Fruit fly (Drosophila melanogaster) whole organism, wandering third instar larva: Measurements from ENCODE around the gene CG13012.

Source experiments
- Abd-B ChIP-seq: fragments of >200 bp; optimal IDR thresholded peaks from 2 replicates; lab custom pipeline; 2017; ENCODE audit warnings: missing biosample characterization, missing genetic modification characterization
- CG32264 ChIP-seq: fragments of 200-800 bp; sonication (Bioruptor generic); optimal IDR thresholded peaks from 2 replicates; lab custom pipeline; 2016; ENCODE audit warnings: missing biosample characterization, missing genetic modification characterization
- CG9705 ChIP-seq: fragments of 200-800 bp; sonication (Bioruptor generic); optimal IDR thresholded peaks from 2 replicates; lab custom pipeline; 2018; ENCODE audit warnings: missing biosample characterization, mild to moderate bottlenecking, missing genetic modification characterization
- CrebA ChIP-seq: fragments of 200-800 bp; sonication (Bioruptor generic); optimal IDR thresholded peaks from 2 replicates; lab custom pipeline; 2016; ENCODE audit warnings: missing biosample characterization, mild to moderate bottlenecking, missing genetic modification characterization, borderline replicate concordance
- GATAd ChIP-seq: sonication (Bioruptor generic); optimal IDR thresholded peaks from 2 replicates; lab custom pipeline; 2016; ENCODE audit warnings: missing biosample characterization, missing genetic modification characterization
- HLH106 ChIP-seq: fragments of 200-800 bp; optimal IDR thresholded peaks from 3 replicates; lab custom pipeline; 2019; ENCODE audit warnings: missing biosample characterization, mild to moderate bottlenecking, missing genetic modification characterization, moderate library complexity
- Hr78 ChIP-seq: fragments of >200 bp; optimal IDR thresholded peaks from 2 replicates; lab custom pipeline; 2017; ENCODE audit warnings: missing biosample characterization, missing genetic modification characterization
- Hr83 ChIP-seq: fragments of 200-300 bp; sonication (Bioruptor generic); optimal IDR thresholded peaks from 2 replicates; lab custom pipeline; 2016; ENCODE audit warnings: missing biosample characterization, mild to moderate bottlenecking, missing genetic modification characterization, moderate library complexity; ENCODE audit not compliant: poor library complexity, severe bottlenecking
- Jra ChIP-seq: sonication (Bioruptor generic); optimal IDR thresholded peaks from 2 replicates; lab custom pipeline; 2016; ENCODE audit warnings: missing biosample characterization, missing genetic modification characterization
- Mio ChIP-seq: sonication (Bioruptor generic); optimal IDR thresholded peaks from 2 replicates; lab custom pipeline; 2016; ENCODE audit warnings: missing biosample characterization, missing genetic modification characterization
- N ChIP-seq: fragments of >200 bp; optimal IDR thresholded peaks from 2 replicates; lab custom pipeline; 2018; ENCODE audit warnings: missing biosample characterization, missing external identifiers, missing genetic modification characterization
- OdsH ChIP-seq: fragments of 200-800 bp; sonication (Bioruptor generic); optimal IDR thresholded peaks from 2 replicates; lab custom pipeline; 2016; ENCODE audit warnings: missing biosample characterization, mild to moderate bottlenecking, missing genetic modification characterization
- Rel ChIP-seq, 2 experiments: fragments of 200-800 bp; sonication (Bioruptor generic) in 1 of 2; optimal IDR thresholded peaks; 2 replicates in 1 of 2; 3 replicates in 1 of 2; lab custom pipeline; 2016 to 2019; ENCODE audit warnings: mild to moderate bottlenecking in 2 of 2, missing biosample characterization in 2 of 2, missing genetic modification characterization in 2 of 2, moderate library complexity in 1 of 2
- Sp1 ChIP-seq: fragments of 200-800 bp; sonication (Bioruptor generic); optimal IDR thresholded peaks from 3 replicates; lab custom pipeline; 2019; ENCODE audit warnings: missing biosample characterization, mild to moderate bottlenecking, missing genetic modification characterization, moderate library complexity
- brk ChIP-seq: fragments of 200-800 bp; sonication (Bioruptor generic); optimal IDR thresholded peaks from 2 replicates; lab custom pipeline; 2016; ENCODE audit warnings: missing biosample characterization, mild to moderate bottlenecking, missing genetic modification characterization
- dl ChIP-seq, 2 experiments: fragments of 175-275, 200-275 bp in 1 of 2; fragments of 200-275 bp in 1 of 2; sonication (Bioruptor generic); optimal IDR thresholded peaks; lab custom pipeline; 2018; ENCODE audit warnings: mild to moderate bottlenecking in 2 of 2, missing biosample characterization in 2 of 2, missing genetic modification characterization in 2 of 2, moderate library complexity in 2 of 2; ENCODE audit not compliant: partially characterized antibody in 2 of 2, insufficient read depth in 1 of 2
- dmrt93B ChIP-seq: fragments of 200-800 bp; sonication (Bioruptor generic); optimal IDR thresholded peaks from 2 replicates; lab custom pipeline; 2018; ENCODE audit warnings: missing biosample characterization, mild to moderate bottlenecking, missing genetic modification characterization
- dsf ChIP-seq: sonication (Bioruptor generic); optimal IDR thresholded peaks from 2 replicates; lab custom pipeline; 2016; ENCODE audit warnings: missing biosample characterization, missing genetic modification characterization, borderline replicate concordance
- ey ChIP-seq: fragments of 200-800 bp; sonication (Bioruptor generic); optimal IDR thresholded peaks from 2 replicates; lab custom pipeline; 2016; ENCODE audit warnings: missing biosample characterization, missing genetic modification characterization
- foxo ChIP-seq, 2 experiments: fragments of 200-800 bp; sonication (Bioruptor generic); optimal IDR thresholded peaks; 2 replicates in 1 of 2; 3 replicates in 1 of 2; lab custom pipeline; 2016 to 2017; ENCODE audit warnings: missing biosample characterization in 2 of 2, missing genetic modification characterization in 2 of 2
- fru ChIP-seq: fragments of 200-800 bp; sonication (Bioruptor generic); optimal IDR thresholded peaks from 3 replicates; lab custom pipeline; 2016; ENCODE audit warnings: missing biosample characterization, mild to moderate bottlenecking, missing genetic modification characterization
- h ChIP-seq: fragments of 200-800 bp; sonication (Bioruptor generic); optimal IDR thresholded peaks from 3 replicates; lab custom pipeline; 2016; ENCODE audit warnings: missing biosample characterization, mild to moderate bottlenecking, missing genetic modification characterization
- jim ChIP-seq: fragments of 175-275, 200-325 bp; sonication (Bioruptor generic); optimal IDR thresholded peaks from 2 replicates; lab custom pipeline; 2016; ENCODE audit warnings: missing biosample characterization, mild to moderate bottlenecking, missing genetic modification characterization
- lola ChIP-seq: fragments of >200 bp; optimal IDR thresholded peaks from 2 replicates; lab custom pipeline; 2017; ENCODE audit warnings: missing biosample characterization, missing genetic modification characterization
- pan ChIP-seq: fragments of >200 bp; optimal IDR thresholded peaks from 2 replicates; lab custom pipeline; 2017
- psq ChIP-seq: fragments of 200-800 bp; sonication (Bioruptor generic); optimal IDR thresholded peaks from 3 replicates; lab custom pipeline; 2017; ENCODE audit warnings: missing biosample characterization, mild to moderate bottlenecking, missing genetic modification characterization, moderate library complexity
- rgr ChIP-seq: fragments of 200-800 bp; sonication (Bioruptor generic); optimal IDR thresholded peaks from 3 replicates; lab custom pipeline; 2016; ENCODE audit warnings: missing biosample characterization, mild to moderate bottlenecking, missing genetic modification characterization
- sage ChIP-seq: fragments of 200-800 bp; sonication (Bioruptor generic); optimal IDR thresholded peaks from 2 replicates; lab custom pipeline; 2016; ENCODE audit warnings: missing biosample characterization, mild to moderate bottlenecking, missing genetic modification characterization
- sv ChIP-seq: fragments of 200-800 bp; sonication (Bioruptor generic); optimal IDR thresholded peaks from 3 replicates; lab custom pipeline; 2016; ENCODE audit warnings: missing biosample characterization, missing genetic modification characterization
- tai ChIP-seq: sonication (Bioruptor generic); optimal IDR thresholded peaks from 2 replicates; lab custom pipeline; 2016; ENCODE audit warnings: missing biosample characterization, missing genetic modification characterization
- usp ChIP-seq: fragments of >200 bp; optimal IDR thresholded peaks from 2 replicates; lab custom pipeline; 2017; ENCODE audit warnings: missing biosample characterization, missing genetic modification characterization
- woc ChIP-seq: sonication (Bioruptor generic); optimal IDR thresholded peaks from 2 replicates; lab custom pipeline; 2016; ENCODE audit warnings: missing biosample characterization, mild to moderate bottlenecking, missing genetic modification characterization

The CG13012 gene

DNA sequence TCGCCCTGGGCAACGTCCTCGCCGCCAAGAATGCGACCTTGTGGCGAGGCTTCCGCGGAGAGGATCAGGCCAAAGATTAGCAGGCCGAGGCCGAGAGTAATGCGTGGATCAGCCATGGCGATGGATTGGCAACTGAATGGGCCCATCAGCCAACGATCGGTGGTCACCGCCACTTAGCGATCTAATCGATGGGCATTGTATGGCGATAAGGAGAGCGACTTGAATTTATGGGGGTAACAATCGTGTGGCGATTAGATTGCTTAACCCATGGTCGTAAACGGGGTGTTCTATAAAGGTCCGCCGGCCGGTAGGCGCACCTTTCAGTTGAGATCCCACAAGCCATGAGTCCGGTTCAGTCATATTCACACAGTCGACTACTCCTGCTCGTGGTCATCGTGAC lies 27.2 kb upstream of the CG13012 start, which contains the start of the genes CG9673 and CG4653:
Gene CG9673 (minus strand): TSS at position 138 of the 400 bp plus-strand sequence.
Gene CG4653 (plus strand): TSS at position 335 of the 400 bp plus-strand sequence.
- TF ChIP-seq CrebA (peak; percentile 24), dl (GFP tag; optimal IDR thresholded peaks at IDR 0.05; lab: Kevin White, UChicago; ENCODE audit: insufficient read depth in 1 of 2, partially characterized antibody in 2 of 2) (no peak)
- TF ChIP-seq, all 38 proteins: peak for 1

dm6 chrX:16701941-16702340 lies 25.4 kb upstream of the CG13012 start, which contains the start of gene sphe:
Gene sphe (minus strand): TSS chrX:16701972.
- TF ChIP-seq CG32264 (GFP tag; lab: Kevin White, UChicago): no peak
- TF ChIP-seq rgr: no peak
- no peak for TF ChIP-seq jim (GFP tag; lab: Kevin White, UChicago)
- TF ChIP-seq CG9705 (GFP tag; lab: Kevin White, UChicago): no peak
- no peak for TF ChIP-seq psq
- TF ChIP-seq Rel (GFP tag; optimal IDR thresholded peaks at IDR 0.05; lab: Kevin White, UChicago): no peak
- TF ChIP-seq Rel (tag; optimal IDR thresholded peaks at IDR 0.05; lab: Kevin White, UChicago): no peak
- TF ChIP-seq GATAd: no peak
- no peak for TF ChIP-seq OdsH
- no peak for TF ChIP-seq Hr83 (GFP tag; lab: Kevin White, UChicago)
- no peak for TF ChIP-seq Mio (GFP tag; lab: Kevin White, UChicago)
- no peak for TF ChIP-seq ey
- no peak for TF ChIP-seq sage (GFP tag; lab: Kevin White, UChicago)
- TF ChIP-seq woc (GFP tag; lab: Kevin White, UChicago): no peak
- TF ChIP-seq pan: no peak
- no peak for TF ChIP-seq Jra (GFP tag; lab: Kevin White, UChicago)
- TF ChIP-seq h (GFP tag; lab: Kevin White, UChicago): no peak

- TF ChIP-seq N (no peak), foxo (GFP tag; optimal IDR thresholded peaks at IDR 0.05; lab: Kevin White, UChicago) (no peak), Abd-B (GFP tag; lab: Kevin White, UChicago) (no peak), OdsH (no peak), Mio (GFP tag; lab: Kevin White, UChicago) (no peak), woc (GFP tag; lab: Kevin White, UChicago) (no peak), usp (GFP tag; lab: Kevin White, UChicago) (no peak), Sp1 (GFP tag; lab: Kevin White, UChicago) (no peak)
- TF ChIP-seq, all 38 proteins: peak for 0
These were observed 23.5 kb upstream of the CG13012 start, which contains the start of gene CG9676 for dm6 chrX:16700070-16700469. Gene CG9676 (minus strand): TSS chrX:16700170.

DNA sequence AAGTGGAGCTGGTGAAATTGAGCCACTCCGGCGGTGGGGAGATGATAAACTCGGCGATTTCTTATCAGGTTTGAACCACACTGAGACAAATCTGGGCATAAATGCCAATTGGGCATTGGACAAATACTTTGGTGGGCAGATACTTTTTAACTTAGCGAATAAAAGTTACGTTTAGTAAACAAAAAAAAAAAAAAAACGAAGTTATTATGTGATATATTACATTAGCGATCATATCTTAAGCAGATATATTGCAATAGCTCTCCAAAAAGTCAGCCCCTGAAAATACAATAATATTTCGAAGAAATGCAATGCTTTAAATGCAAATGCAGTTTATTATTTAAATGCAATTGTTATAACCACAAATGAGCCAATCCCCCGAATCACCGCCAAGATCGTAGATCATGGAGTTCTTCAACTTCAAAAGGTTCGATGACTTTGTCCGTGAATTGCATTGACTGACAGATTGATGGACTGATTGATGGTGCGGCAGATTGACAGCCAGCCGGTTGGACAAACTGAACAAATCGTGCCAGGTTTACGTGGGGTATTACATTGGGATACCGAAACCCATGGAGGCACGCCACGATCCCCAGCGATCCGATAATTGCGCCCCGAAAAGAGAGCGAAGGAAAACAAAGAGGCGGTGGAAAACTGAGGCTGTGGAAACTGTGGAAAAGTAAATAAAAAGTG lies 21.5 kb upstream of the CG13012 start:
- TF ChIP-seq Jra (GFP tag; lab: Kevin White, UChicago) (no peak), CG9705 (GFP tag; lab: Kevin White, UChicago) (no peak), Sp1 (GFP tag; lab: Kevin White, UChicago) (no peak), fru (GFP tag; lab: Kevin White, UChicago) (no peak), HLH106 (no peak), sv (GFP tag; lab: Kevin White, UChicago) (no peak), sage (GFP tag; lab: Kevin White, UChicago) (no peak), lola (GFP tag; lab: Kevin White, UChicago) (no peak), brk (no peak), OdsH (no peak), dsf (no peak), Mio (GFP tag; lab: Kevin White, UChicago) (no peak), CrebA (no peak), dmrt93B (GFP tag; lab: Kevin White, UChicago) (no peak), tai (GFP tag; lab: Kevin White, UChicago) (no peak), woc (GFP tag; lab: Kevin White, UChicago) (no peak), Abd-B (GFP tag; lab: Kevin White, UChicago) (no peak), GATAd (no peak), Rel (GFP tag; optimal IDR thresholded peaks at IDR 0.05; lab: Kevin White, UChicago) (no peak), Rel (tag; optimal IDR thresholded peaks at IDR 0.05; lab: Kevin White, UChicago) (no peak), Hr78 (GFP tag; lab: Kevin White, UChicago) (no peak)
- TF ChIP-seq, all 38 proteins: peak for 0
